Fruit fly (Drosophila melanogaster) whole organism, embryonic: ENCODE measurements around the gene h-cup.
A peak's percentile ranks its signal among the peaks of the same experiment; 100 is the strongest.

ENCODE experiments used
- Awh ChIP-seq: fragments of 200-800 bp; sonication (Bioruptor generic); IDR thresholded peaks from 2 replicates; pipeline ENCODE4, ENCODE4 v1.3.6; 2022; ENCODE audit warnings: missing biosample characterization, missing genetic modification characterization
- Blimp-1 ChIP-seq: fragments of 200-800 bp; sonication (Bioruptor generic); optimal IDR thresholded peaks from 3 replicates; lab custom pipeline; 2018; ENCODE audit warnings: missing biosample characterization, missing genetic modification characterization, mild to moderate bottlenecking, moderate library complexity, missing genetic modification reagents
- CG10274 ChIP-seq: fragments of 200-800 bp; sonication (Bioruptor generic); optimal IDR thresholded peaks from 3 replicates; lab custom pipeline; 2017; ENCODE audit warnings: missing biosample characterization, mild to moderate bottlenecking, missing genetic modification characterization
- CG10431 ChIP-seq: fragments of 200-800 bp; sonication (Bioruptor generic); optimal IDR thresholded peaks from 3 replicates; lab custom pipeline; 2018; ENCODE audit warnings: missing biosample characterization, mild to moderate bottlenecking, missing genetic modification characterization
- CG11398 ChIP-seq: fragments of 200-800 bp; sonication (Bioruptor generic); optimal IDR thresholded peaks from 2 replicates; lab custom pipeline; 2016; ENCODE audit warnings: missing biosample characterization, missing genetic modification characterization
- CG11695 ChIP-seq: fragments of 200-800 bp; sonication (Bioruptor generic); IDR thresholded peaks from 3 replicates; pipeline ENCODE4 v1.3.6; 2022; ENCODE audit warnings: missing biosample characterization, missing genetic modification characterization
- CG12744 ChIP-seq: fragments of 200-800 bp; sonication (Bioruptor generic); optimal IDR thresholded peaks from 2 replicates; lab custom pipeline; 2016; ENCODE audit warnings: missing biosample characterization, missing genetic modification characterization
- CG13123 ChIP-seq: fragments of 200-800 bp; sonication (Bioruptor generic); optimal IDR thresholded peaks from 2 replicates; lab custom pipeline; 2016; ENCODE audit warnings: missing biosample characterization, missing genetic modification characterization
- CG14860 ChIP-seq: fragments of 200-800 bp; sonication (Bioruptor generic); IDR thresholded peaks from 3 replicates; pipeline ENCODE4 v1.3.6; 2022; ENCODE audit warnings: missing biosample characterization, missing genetic modification characterization; ENCODE audit not compliant: partially characterized antibody
- CG17328 ChIP-seq: fragments of 200-800 bp; sonication (Bioruptor generic); IDR thresholded peaks from 2 replicates; pipeline ENCODE4 v1.3.6; 2022; ENCODE audit warnings: missing biosample characterization, missing genetic modification characterization
- CG18011 ChIP-seq: fragments of 200-800 bp; sonication (Bioruptor generic); optimal IDR thresholded peaks from 2 replicates; lab custom pipeline; 2017; ENCODE audit warnings: missing biosample characterization, missing genetic modification characterization, mild to moderate bottlenecking, moderate library complexity, missing genotype
- CG18262 ChIP-seq: fragments of 200-800 bp; optimal IDR thresholded peaks from 3 replicates; lab custom pipeline; 2019; ENCODE audit warnings: missing biosample characterization, mild to moderate bottlenecking, missing genetic modification characterization, moderate library complexity
- CG18476 ChIP-seq: fragments of 200-800 bp; sonication (Bioruptor generic); optimal IDR thresholded peaks from 2 replicates; lab custom pipeline; 2016; ENCODE audit warnings: missing biosample characterization, mild to moderate bottlenecking, missing genetic modification characterization
- CG2712 ChIP-seq: fragments of 200-800 bp; optimal IDR thresholded peaks from 3 replicates; lab custom pipeline; 2019; ENCODE audit warnings: missing biosample characterization, mild to moderate bottlenecking, missing genetic modification characterization, moderate library complexity
- CG34224 ChIP-seq: fragments of 200-800 bp; sonication (Bioruptor generic); IDR thresholded peaks from 3 replicates; pipeline ENCODE4 v1.3.6; 2022; ENCODE audit warnings: missing biosample characterization, missing genetic modification characterization; ENCODE audit not compliant: partially characterized antibody
- CG4360 ChIP-seq: fragments of 200-800 bp; sonication (Bioruptor generic); IDR thresholded peaks from 2 replicates; pipeline ENCODE4 v1.3.6; 2022; ENCODE audit warnings: missing biosample characterization, missing genetic modification characterization
- CG6765 ChIP-seq: fragments of 200-800 bp; sonication (Bioruptor generic); optimal IDR thresholded peaks from 3 replicates; lab custom pipeline; 2017; ENCODE audit warnings: missing biosample characterization, mild to moderate bottlenecking, missing genetic modification characterization
- CG7839 ChIP-seq: fragments of 200-800 bp; sonication (Bioruptor generic); optimal IDR thresholded peaks from 3 replicates; lab custom pipeline; 2018; ENCODE audit warnings: missing biosample characterization, mild to moderate bottlenecking, missing genetic modification characterization, moderate library complexity
- Dbx ChIP-seq: fragments of 200-800 bp; sonication (Bioruptor generic); IDR thresholded peaks from 3 replicates; pipeline ENCODE4 v1.3.6; 2022; ENCODE audit warnings: missing biosample characterization, missing genetic modification characterization
- Deaf1 ChIP-seq: fragments of 200-800 bp; optimal IDR thresholded peaks from 3 replicates; lab custom pipeline; 2019; ENCODE audit warnings: missing biosample characterization, mild to moderate bottlenecking, missing genetic modification characterization, moderate library complexity
- Doc2 ChIP-seq: fragments of 200-800 bp; sonication (Bioruptor generic); IDR thresholded peaks from 2 replicates; pipeline ENCODE4 v1.3.6; 2022; ENCODE audit warnings: missing biosample characterization, missing genetic modification characterization
- Fer2 ChIP-seq: fragments of 200-800 bp; sonication (Bioruptor generic); optimal IDR thresholded peaks from 2 replicates; lab custom pipeline; 2018; ENCODE audit warnings: missing biosample characterization, mild to moderate bottlenecking, missing genetic modification characterization, moderate library complexity
- H15 ChIP-seq: fragments of 200-800 bp; sonication (Bioruptor generic); IDR thresholded peaks from 3 replicates; pipeline ENCODE4 v1.3.6; 2022; ENCODE audit warnings: missing biosample characterization, missing genetic modification characterization
- Hr39 ChIP-seq: fragments of >200 bp; optimal IDR thresholded peaks from 2 replicates; lab custom pipeline; 2017
- Hr78 ChIP-seq, 2 experiments: fragments of 200-800 bp in 1 of 2; fragments of >200 bp in 1 of 2; sonication (Bioruptor generic) in 1 of 2; optimal IDR thresholded peaks; 2 replicates each; lab custom pipeline; 2017 to 2019; ENCODE audit warnings: missing biosample characterization in 2 of 2, missing genetic modification characterization in 2 of 2, mild to moderate bottlenecking in 1 of 2, moderate library complexity in 1 of 2
- MESR4 ChIP-seq: fragments of 200-800 bp; sonication (Bioruptor generic); optimal IDR thresholded peaks from 2 replicates; lab custom pipeline; 2018; ENCODE audit warnings: missing biosample characterization, mild to moderate bottlenecking, missing genetic modification characterization, moderate library complexity
- Med ChIP-seq: fragments of 200-800 bp; sonication (Bioruptor generic); peaks from one replicate; lab custom pipeline; 2016; ENCODE audit warnings: missing biosample characterization, missing genetic modification characterization, mild to moderate bottlenecking, inconsistent platforms, moderate library complexity
- NFAT ChIP-seq: fragments of 200-800 bp; sonication (Bioruptor generic); IDR thresholded peaks from 2 replicates; pipeline ENCODE4 v1.3.6; 2022; ENCODE audit warnings: missing biosample characterization, missing genetic modification characterization
- NK7.1 ChIP-seq: fragments of 200-800 bp; sonication (Bioruptor generic); optimal IDR thresholded peaks from 3 replicates; lab custom pipeline; 2016; ENCODE audit warnings: missing biosample characterization, missing genetic modification characterization
- Neu2 ChIP-seq: fragments of 200-800 bp; sonication (Bioruptor generic); optimal IDR thresholded peaks from 3 replicates; lab custom pipeline; 2016; ENCODE audit warnings: missing biosample characterization, missing genetic modification characterization, borderline replicate concordance
- Sox102F ChIP-seq: fragments of 200-800 bp; sonication (Bioruptor generic); optimal IDR thresholded peaks from 2 replicates; lab custom pipeline; 2018; ENCODE audit warnings: missing biosample characterization, mild to moderate bottlenecking, missing genetic modification characterization, moderate library complexity
- Sry-β ChIP-seq: fragments of 200-800 bp; sonication (Bioruptor generic); optimal IDR thresholded peaks from 2 replicates; lab custom pipeline; 2018; ENCODE audit warnings: missing biosample characterization, mild to moderate bottlenecking, missing genetic modification characterization, moderate library complexity
- Ssrp ChIP-seq: fragments of 200-800 bp; sonication (Bioruptor generic); optimal IDR thresholded peaks from 2 replicates; lab custom pipeline; 2018; ENCODE audit warnings: missing biosample characterization, mild to moderate bottlenecking, missing genetic modification characterization, moderate library complexity
- Tbp ChIP-seq: fragments of >200 bp; optimal IDR thresholded peaks from 2 replicates; lab custom pipeline; 2018; ENCODE audit warnings: missing biosample characterization, missing genetic modification characterization
- Xbp1 ChIP-seq: fragments of 200-800 bp; sonication (Bioruptor generic); optimal IDR thresholded peaks from 3 replicates; lab custom pipeline; 2016; ENCODE audit warnings: missing biosample characterization, mild to moderate bottlenecking, missing genetic modification characterization
- abd-A ChIP-seq: fragments of 200-800 bp; sonication (Bioruptor generic); optimal IDR thresholded peaks from 3 replicates; lab custom pipeline; 2019; ENCODE audit warnings: missing biosample characterization, mild to moderate bottlenecking, missing genetic modification characterization, moderate library complexity
- ara ChIP-seq: fragments of 200-800 bp; sonication (Bioruptor generic); IDR thresholded peaks from 2 replicates; pipeline ENCODE4 v1.3.6; 2022; ENCODE audit warnings: missing biosample characterization, missing genetic modification characterization
- ase ChIP-seq: fragments of 200-800 bp; sonication (Bioruptor generic); IDR thresholded peaks from 3 replicates; pipeline ENCODE4 v1.3.6; 2022; ENCODE audit warnings: missing biosample characterization, missing genetic modification characterization
- bcd ChIP-seq: fragments of 200-800 bp; sonication (Bioruptor generic); optimal IDR thresholded peaks from 2 replicates; lab custom pipeline; 2017; ENCODE audit warnings: missing biosample characterization, mild to moderate bottlenecking, missing genetic modification characterization
- ci ChIP-seq: fragments of 200-800 bp; sonication (Bioruptor generic); IDR thresholded peaks from 3 replicates; pipeline ENCODE4 v1.3.6; 2022; ENCODE audit warnings: missing biosample characterization, missing genetic modification characterization
- dpn ChIP-seq, 2 experiments: fragments of 200-800 bp; sonication (Bioruptor generic); optimal IDR thresholded peaks; 3 replicates each; lab custom pipeline; 2016; ENCODE audit warnings: missing biosample characterization in 2 of 2, missing genetic modification characterization in 2 of 2
- en ChIP-seq: fragments of 200-800 bp; sonication (Bioruptor generic); optimal IDR thresholded peaks from 2 replicates; lab custom pipeline; 2016; ENCODE audit warnings: missing biosample characterization, missing genetic modification characterization
- esg ChIP-seq: fragments of 200-800 bp; sonication (Bioruptor generic); conservative IDR thresholded peaks from 2 replicates; pipeline ENCODE4 v1.3.6; 2022; ENCODE audit warnings: missing biosample characterization, missing genetic modification characterization
- fru ChIP-seq: fragments of >200 bp; optimal IDR thresholded peaks from 2 replicates; lab custom pipeline; 2017
- her ChIP-seq: fragments of 200-800 bp; sonication (Bioruptor generic); optimal IDR thresholded peaks from 2 replicates; lab custom pipeline; 2016; ENCODE audit warnings: missing biosample characterization, missing genetic modification characterization
- lab ChIP-seq: fragments of 200-800 bp; sonication (Bioruptor generic); optimal IDR thresholded peaks from 3 replicates; lab custom pipeline; 2017; ENCODE audit warnings: missing biosample characterization, missing genetic modification characterization, mild to moderate bottlenecking, moderate library complexity, missing genetic modification reagents
- lov ChIP-seq, 2 experiments: fragments of 200-800 bp in 1 of 2; fragments of >200 bp in 1 of 2; sonication (Bioruptor generic) in 1 of 2; IDR thresholded peaks in 1 of 2; optimal IDR thresholded peaks in 1 of 2; 2 replicates in 1 of 2; 3 replicates in 1 of 2; pipeline versions ENCODE4 v1.3.6 to Lab custom; 2017 to 2022; ENCODE audit warnings: missing biosample characterization in 1 of 2, missing genetic modification characterization in 1 of 2
- nom ChIP-seq: fragments of 200-800 bp; sonication (Bioruptor generic); optimal IDR thresholded peaks from 2 replicates; lab custom pipeline; 2017; ENCODE audit warnings: missing biosample characterization, missing genetic modification characterization, mild to moderate bottlenecking, moderate library complexity, missing genetic modification reagents
- org-1 ChIP-seq: fragments of 200-800 bp; sonication (Bioruptor generic); optimal IDR thresholded peaks from 2 replicates; lab custom pipeline; 2017; ENCODE audit warnings: missing biosample characterization, missing genetic modification characterization
- salm ChIP-seq: fragments of 200-800 bp; sonication (Bioruptor generic); optimal IDR thresholded peaks from 2 replicates; lab custom pipeline; 2018; ENCODE audit warnings: missing biosample characterization, mild to moderate bottlenecking, missing genetic modification characterization
- twi ChIP-seq: fragments of 200-800 bp; optimal IDR thresholded peaks from 2 replicates; lab custom pipeline; 2019; ENCODE audit warnings: missing biosample characterization, mild to moderate bottlenecking, missing genetic modification characterization, moderate library complexity

Gene h-cup

DNA sequence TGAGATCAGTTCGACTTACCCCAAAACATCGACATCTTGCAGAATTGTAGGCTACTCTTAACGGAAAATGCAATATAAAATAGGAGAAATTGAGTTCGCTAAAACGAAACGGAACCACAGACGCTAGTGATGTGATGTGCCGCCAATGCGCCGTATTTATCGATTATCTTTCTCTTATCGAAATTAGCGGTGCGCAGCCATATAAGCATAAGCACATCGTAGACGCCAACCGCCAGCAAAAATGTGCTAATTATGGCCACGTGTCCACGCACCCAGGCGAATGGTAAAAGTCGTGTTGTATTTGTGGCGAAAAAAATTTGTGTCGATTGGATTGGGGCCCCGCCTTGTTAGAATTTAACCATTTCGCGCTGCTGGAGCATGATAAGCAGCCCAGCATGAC is 49.8 kb downstream of the h-cup start, which contains the start of the genes Fkbp39 and Cyfip (continued):
- TF ChIP-seq Sox102F (GFP tag; lab: Kevin White, UChicago) (no peak), ase (0 out of 3 replicates have a peak, but pooled peaks have one; percentile 27), CG13123 (GFP tag; lab: Kevin White, UChicago) (no peak), H15 (no peak), lab (GFP tag; lab: Kevin White, UChicago) (no peak), Dbx (GFP tag; lab: Robert Waterston, UW) (peak; percentile 80), Xbp1 (GFP tag; lab: Kevin White, UChicago) (peak; percentile 65), CG4360 (GFP tag; lab: Robert Waterston, UW) (no peak), CG14860 (GFP tag; lab: Robert Waterston, UW) (0 out of 3 replicates have a peak, but pooled peaks have one; percentile 42), dpn (GFP tag; optimal IDR thresholded peaks at IDR 0.05; lab: Kevin White, UChicago) (peak; percentile 41 to 57), Doc2 (GFP tag; lab: Robert Waterston, UW) (no peak), Deaf1 (tag; lab: Kevin White, UChicago) (no peak), nom (GFP tag; lab: Kevin White, UChicago) (no peak), CG34224 (peak; percentile 82), NK7.1 (GFP tag; lab: Kevin White, UChicago) (no peak), CG10431 (GFP tag; lab: Kevin White, UChicago) (no peak), MESR4 (peak; percentile 94), fru (lab: Kevin White, UChicago) (no peak), CG18476 (GFP tag; lab: Kevin White, UChicago) (no peak), en (GFP tag; lab: Kevin White, UChicago) (no peak), ci (GFP tag; lab: Robert Waterston, UW) (peak; percentile 67; the same call in 2 of the 3 replicates), org-1 (GFP tag; lab: Kevin White, UChicago) (no peak), Blimp-1 (no peak), Hr39 (lab: Kevin White, UChicago) (no peak), abd-A (no peak), Med (GFP tag; lab: Kevin White, UChicago) (peak; percentile 98), Neu2 (no peak), NFAT (GFP tag; lab: Robert Waterston, UW) (peak; percentile 41; the same call in 1 of the 2 replicates), CG6765 (no peak), CG11398 (no peak), CG17328 (peak; percentile 24; the same call in 1 of the 2 replicates), ara (GFP tag; lab: Robert Waterston, UW) (no peak), Ssrp (no peak), twi (no peak), lov (optimal IDR thresholded peaks at IDR 0.05; lab: Kevin White, UChicago) (no peak), lov (GFP tag; IDR thresholded peaks at IDR 0.05; lab: Robert Waterston, UW) (no peak), Tbp (no peak), Fer2 (tag; lab: Kevin White, UChicago) (no peak), CG2712 (tag; lab: Kevin White, UChicago) (peak; percentile 52), CG18262 (tag; lab: Kevin White, UChicago) (no peak), CG12744 (GFP tag; lab: Kevin White, UChicago) (no peak), CG7839 (no peak), CG11695 (GFP tag; lab: Robert Waterston, UW) (no peak), CG10274 (no peak), Hr78 (GFP tag; optimal IDR thresholded peaks at IDR 0.05; lab: Kevin White, UChicago) (no peak), bcd (GFP tag; lab: Kevin White, UChicago) (no peak), Awh (no peak), esg (GFP tag; lab: Robert Waterston, UW) (no peak), CG18011 (GFP tag; lab: Kevin White, UChicago) (peak; percentile 47), her (GFP tag; lab: Kevin White, UChicago) (peak; percentile 71), salm (tag; lab: Kevin White, UChicago) (no peak), Sry-β (GFP tag; lab: Kevin White, UChicago) (no peak)
